Worm (Caenorhabditis elegans) whole organism, midembryonic: Measurements from ENCODE around the gene C31E10.6.

Source experiments
- T22C8.4 ChIP-seq: fragments of 200-800 bp; sonication (Bioruptor generic); IDR thresholded peaks from 2 replicates; pipeline ENCODE4 v1.3.6; 2022; ENCODE audit warnings: missing genetic modification characterization, missing compliant biosample characterization
- cog-1 ChIP-seq: sonication (generic microtip); optimal IDR thresholded peaks from 2 replicates; lab custom pipeline; 2016; ENCODE audit warnings: missing genetic modification characterization, missing compliant biosample characterization
- flt-1 ChIP-seq: fragments of 200-800 bp; sonication (Bioruptor generic); IDR thresholded peaks from 2 replicates; pipeline ENCODE4 v1.3.6; 2022; ENCODE audit warnings: missing genetic modification characterization, missing compliant biosample characterization
- klf-2 ChIP-seq: fragments of 200-800 bp; sonication (Bioruptor generic); conservative IDR thresholded peaks from 2 replicates; pipeline ENCODE4 v1.3.6; 2022; ENCODE audit warnings: missing genetic modification reagents, missing genetic modification characterization, missing compliant biosample characterization
- med-1 ChIP-seq: sonication (generic microtip); optimal IDR thresholded peaks from 2 replicates; lab custom pipeline; 2017; ENCODE audit warnings: missing genetic modification characterization, mild to moderate bottlenecking, missing compliant biosample characterization, antibody characterized with exemption, missing genetic modification reagents; ENCODE audit not compliant: insufficient read depth
- ref-1 ChIP-seq: fragments of 200-800 bp; sonication (Bioruptor generic); conservative IDR thresholded peaks from 2 replicates; pipeline ENCODE4 v1.3.6; 2022; ENCODE audit warnings: missing genetic modification reagents, missing genetic modification characterization, missing compliant biosample characterization
- tab-1 ChIP-seq: fragments of 200-800 bp; sonication (Bioruptor generic); IDR thresholded peaks from 2 replicates; pipeline ENCODE4 v1.3.6; 2022; ENCODE audit warnings: missing genetic modification characterization, missing compliant biosample characterization
- ztf-23 ChIP-seq: fragments of 200-800 bp; sonication (Bioruptor generic); IDR thresholded peaks from 2 replicates; pipeline ENCODE4 v1.3.6; 2022; ENCODE audit warnings: missing genetic modification reagents, missing genetic modification characterization, missing compliant biosample characterization
- ztf-29 ChIP-seq: fragments of 200-800 bp; sonication (Bioruptor generic); IDR thresholded peaks from 2 replicates; pipeline ENCODE4 v1.3.6; 2022; ENCODE audit warnings: missing genetic modification reagents, missing genetic modification characterization, missing compliant biosample characterization

The C31E10.6 gene

DNA sequence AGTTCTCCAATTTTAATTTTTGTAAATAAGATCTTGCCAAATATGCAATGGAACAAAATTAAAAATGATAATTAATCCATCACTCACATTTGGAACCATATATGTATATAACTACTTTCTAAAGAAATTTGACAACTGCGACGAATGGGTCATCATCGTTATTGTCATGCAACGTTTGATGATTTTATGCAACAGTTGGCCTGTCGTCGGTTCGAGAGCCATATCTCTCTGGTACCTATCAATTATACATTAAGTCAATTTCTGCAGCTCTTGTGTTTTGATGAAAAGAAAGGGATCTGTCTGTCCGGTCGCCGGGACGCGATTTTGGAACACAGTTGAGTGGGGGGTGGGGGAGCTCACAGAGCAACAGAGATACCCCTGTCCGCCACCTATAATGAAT, 43.2 kb downstream of the C31E10.6 start:
- TF ChIP-seq ztf-23 (GFP tag; lab: Robert Waterston, UW) (no peak), T22C8.4 (GFP tag; lab: Robert Waterston, UW) (no peak), klf-2 (no peak), cog-1 (tag; lab: Kevin White, UChicago) (no peak), flt-1 (GFP tag; lab: Robert Waterston, UW) (no peak), ztf-29 (GFP tag; lab: Robert Waterston, UW) (no peak), med-1 (GFP tag; lab: Kevin White, UChicago) (no peak), ref-1 (no peak), tab-1 (no peak)

DNA sequence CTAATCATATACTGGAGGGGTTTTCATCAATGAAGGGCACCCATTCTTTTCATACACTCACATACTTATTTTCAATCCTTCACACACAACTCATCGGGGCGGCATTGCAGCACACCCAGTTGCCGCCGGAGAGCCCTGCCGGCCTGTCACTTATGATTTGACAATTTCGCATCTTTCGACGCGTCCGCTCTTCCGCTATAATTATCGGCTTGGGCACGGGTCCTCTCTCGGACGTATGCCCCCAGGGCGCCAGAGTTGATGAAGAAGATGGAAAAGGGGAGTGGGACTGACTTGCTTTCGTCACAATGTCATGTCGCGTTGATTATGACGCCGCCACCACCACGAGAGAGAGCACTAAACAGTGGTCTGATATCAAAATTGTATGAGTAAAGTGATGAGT, 48.2 kb downstream of the C31E10.6 start:
- TF ChIP-seq cog-1 (tag; lab: Kevin White, UChicago): no peak
- TF ChIP-seq tab-1: no peak
- TF ChIP-seq ref-1: no peak
- TF ChIP-seq ztf-29 (GFP tag; lab: Robert Waterston, UW): no peak
- TF ChIP-seq med-1 (GFP tag; lab: Kevin White, UChicago): no peak
- no peak for TF ChIP-seq klf-2
- TF ChIP-seq T22C8.4 (GFP tag; lab: Robert Waterston, UW): no peak
- no peak for TF ChIP-seq ztf-23 (GFP tag; lab: Robert Waterston, UW)
- no peak for TF ChIP-seq flt-1 (GFP tag; lab: Robert Waterston, UW)

ce11 chrX:14047609-14048008, 51.5 kb downstream of the C31E10.6 start:
- no peak for TF ChIP-seq ztf-29 (GFP tag; lab: Robert Waterston, UW)
- TF ChIP-seq tab-1: no peak
- no peak for TF ChIP-seq T22C8.4 (GFP tag; lab: Robert Waterston, UW)
- TF ChIP-seq ztf-23 (GFP tag; lab: Robert Waterston, UW): no peak
- TF ChIP-seq klf-2: no peak
- TF ChIP-seq flt-1 (GFP tag; lab: Robert Waterston, UW): no peak
- no peak for TF ChIP-seq ref-1
- TF ChIP-seq med-1 (GFP tag; lab: Kevin White, UChicago): no peak
- TF ChIP-seq cog-1 (tag; lab: Kevin White, UChicago): no peak
